Fruit fly (Drosophila melanogaster): Measurements from ENCODE around the gene RabX2.
A peak's percentile ranks its signal among the peaks of the same experiment; 100 is the strongest.

The RabX2 gene

dm6 chrX:10460506-10461114 lies 43.4 kb downstream of the RabX2 start, which contains the start of gene Neb-cGP (continued):
- TF ChIP-seq CG15011 (GFP tag; optimal IDR thresholded peaks at IDR 0.05) (no peak), zen (tag; optimal IDR thresholded peaks at IDR 0.05) (peak; percentile 49), CG31388 (GFP tag; optimal IDR thresholded peaks at IDR 0.05) (no peak), CG3407 (GFP tag; optimal IDR thresholded peaks at IDR 0.05) (peak; percentile 2), CG8478 (optimal IDR thresholded peaks at IDR 0.05) (no peak), Eip74EF (GFP tag; optimal IDR thresholded peaks at IDR 0.05) (no peak), fu2 (GFP tag; optimal IDR thresholded peaks at IDR 0.05) (peak; percentile 18), HLH4C (GFP tag; IDR thresholded peaks at IDR 0.05; ENCODE audit: partially characterized antibody) (peak; percentile 94), CG18599 (GFP tag; optimal IDR thresholded peaks at IDR 0.05) (peak; percentile 75), Nf-YA (GFP tag; IDR thresholded peaks at IDR 0.05) (no peak), ERR (GFP tag; optimal IDR thresholded peaks at IDR 0.05) (peak; percentile 49), knrl (GFP tag; IDR thresholded peaks at IDR 0.05; ENCODE audit: partially characterized antibody) (peak; percentile 85), nom (GFP tag; optimal IDR thresholded peaks at IDR 0.05) (peak; percentile 35), CG9797 (GFP tag; optimal IDR thresholded peaks at IDR 0.05) (peak; percentile 55), az2 (GFP tag; optimal IDR thresholded peaks at IDR 0.05) (peak; percentile 27), sr (GFP tag; IDR thresholded peaks at IDR 0.05) (no peak), prd (optimal IDR thresholded peaks at IDR 0.05) (no peak), prd (GFP tag; IDR thresholded peaks at IDR 0.05) (peak; percentile 39; the same call in 1 of the 3 replicates), Mes4 (GFP tag; optimal IDR thresholded peaks at IDR 0.05) (peak; percentile 30), gt (GFP tag; IDR thresholded peaks at IDR 0.05) (no peak), Ptx1 (GFP tag; IDR thresholded peaks at IDR 0.05) (peak; percentile 42; the same call in 1 of the 2 replicates), lab (GFP tag; optimal IDR thresholded peaks at IDR 0.05) (peak; percentile 83), pum (GFP tag; optimal IDR thresholded peaks at IDR 0.05) (peak; percentile 43), cas (GFP tag; IDR thresholded peaks at IDR 0.05) (0 out of 2 replicates have a peak, but pooled peaks have one; percentile 39), ftz-f1 (GFP tag; optimal IDR thresholded peaks at IDR 0.05) (peak; percentile 43), toy (GFP tag; IDR thresholded peaks at IDR 0.05) (no peak), CG12391 (tag; optimal IDR thresholded peaks at IDR 0.05) (peak; percentile 64), CG15269 (tag; optimal IDR thresholded peaks at IDR 0.05) (peak; percentile 52), Atf3 (GFP tag; optimal IDR thresholded peaks at IDR 0.05) (peak; percentile 4), Ada2b (GFP tag; IDR thresholded peaks at IDR 0.05) (peak; percentile 25; the same call in 1 of the 2 replicates), Adf1 (GFP tag; IDR thresholded peaks at IDR 0.05) (peak; percentile 42; the same call in 1 of the 2 replicates), CG8944 (GFP tag; optimal IDR thresholded peaks at IDR 0.05) (peak; percentile 57), CG3065 (GFP tag; optimal IDR thresholded peaks at IDR 0.05) (peak; percentile 41), CG10209 (GFP tag; optimal IDR thresholded peaks at IDR 0.05) (peak; percentile 54), Camta (GFP tag; optimal IDR thresholded peaks at IDR 0.05) (peak; percentile 16), Sry-β (GFP tag; optimal IDR thresholded peaks at IDR 0.05) (no peak), CG12104 (GFP tag; optimal IDR thresholded peaks at IDR 0.05) (no peak), CG6791 (GFP tag; IDR thresholded peaks at IDR 0.05; ENCODE audit: partially characterized antibody) (peak; percentile 94), corto (GFP tag; optimal IDR thresholded peaks at IDR 0.05) (no peak), Asciz (GFP tag; optimal IDR thresholded peaks at IDR 0.05) (no peak), HmgD (GFP tag; optimal IDR thresholded peaks at IDR 0.05) (peak; percentile 56), oc (tag; optimal IDR thresholded peaks at IDR 0.05) (no peak), Fer1 (GFP tag; optimal IDR thresholded peaks at IDR 0.05) (peak; percentile 73), insv (GFP tag; optimal IDR thresholded peaks at IDR 0.05) (peak in 1 of 2 experiments; percentile 59), grau (tag; optimal IDR thresholded peaks at IDR 0.05) (peak; percentile 60), bbx (GFP tag; IDR thresholded peaks at IDR 0.05; ENCODE audit: partially characterized antibody) (peak; percentile 96), slbo (GFP tag; IDR thresholded peaks at IDR 0.05) (peak; percentile 82), CG8388 (GFP tag; optimal IDR thresholded peaks at IDR 0.05) (peak; percentile 15), ab (GFP tag; optimal IDR thresholded peaks at IDR 0.05) (no peak), chif (GFP tag; optimal IDR thresholded peaks at IDR 0.05) (peak; percentile 31 to 40)
